Worm (Caenorhabditis elegans): ENCODE measurements around the gene mnm-2.

- no peak for TF ChIP-seq lin-11 (tag; optimal IDR thresholded peaks at IDR 0.05)
- no peak for TF ChIP-seq mab-5 (tag; optimal IDR thresholded peaks at IDR 0.05)
- no peak for TF ChIP-seq ama-1 (optimal IDR thresholded peaks at IDR 0.05)
- TF ChIP-seq aly-2 (tag; optimal IDR thresholded peaks at IDR 0.05): no peak
- no peak for TF ChIP-seq ztf-11 (tag; optimal IDR thresholded peaks at IDR 0.05)
- TF ChIP-seq blmp-1 (tag; optimal IDR thresholded peaks at IDR 0.05; ENCODE audit: insufficient read depth): no peak
- TF ChIP-seq fos-1 (tag; optimal IDR thresholded peaks at IDR 0.05): no peak
- TF ChIP-seq nhr-237 (tag; optimal IDR thresholded peaks at IDR 0.05): no peak
- no peak for TF ChIP-seq ceh-82 (tag; optimal IDR thresholded peaks at IDR 0.05)
- no peak for TF ChIP-seq ZK546.5 (tag; optimal IDR thresholded peaks at IDR 0.05)
- no peak for TF ChIP-seq zag-1 (tag; optimal IDR thresholded peaks at IDR 0.05)
- no peak for TF ChIP-seq mbf-1 (tag; optimal IDR thresholded peaks at IDR 0.05)
- no peak for TF ChIP-seq R02D3.7 (tag; optimal IDR thresholded peaks at IDR 0.05)
Measured at ce11 chrX:7437949-7438348, 13.2 kb upstream of the mnm-2 start, which contains the start of gene C01C10.2.

Measured in whole organism, L2 larva.